Fruit fly (Drosophila melanogaster): ENCODE results near the gene sd.

The sd gene

DNA sequence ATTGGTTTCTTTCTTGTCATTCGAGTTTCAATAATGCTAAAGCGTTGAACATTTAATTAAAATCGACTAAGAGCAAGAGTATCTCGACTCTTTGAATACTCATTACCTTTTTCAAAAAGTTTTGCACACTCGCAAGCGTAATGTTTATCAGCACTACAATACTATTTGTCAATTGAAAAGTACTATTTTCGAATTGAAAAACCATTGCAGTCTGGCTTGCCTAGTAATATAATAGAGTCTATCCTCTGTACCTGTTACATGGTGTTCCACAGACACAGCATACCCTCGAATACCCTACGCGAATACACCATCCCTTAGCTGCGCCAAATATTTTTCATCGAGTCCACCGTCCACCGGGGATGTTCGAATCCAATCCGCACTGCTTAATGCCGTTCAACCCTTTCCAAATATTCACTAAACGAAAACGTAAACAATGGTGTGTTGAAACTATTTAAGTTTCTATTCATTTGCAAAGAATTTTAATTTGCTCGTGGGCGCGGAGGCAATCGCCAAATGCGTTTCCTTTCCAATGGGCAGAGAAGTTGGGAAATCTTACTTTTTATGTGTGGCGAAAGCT is 14.5 kb downstream of the sd start (continued):
- TF ChIP-seq CrebB (tag; optimal IDR thresholded peaks at IDR 0.05), result no peak
- no peak for TF ChIP-seq ab (GFP tag; optimal IDR thresholded peaks at IDR 0.05)
- no peak for TF ChIP-seq CG4820 (GFP tag; optimal IDR thresholded peaks at IDR 0.05)
- no peak for TF ChIP-seq BtbVII (GFP tag; optimal IDR thresholded peaks at IDR 0.05)
- no peak for TF ChIP-seq Hey (tag; optimal IDR thresholded peaks at IDR 0.05)
- TF ChIP-seq shn (GFP tag; optimal IDR thresholded peaks at IDR 0.05), result no peak
- TF ChIP-seq CG14710 (tag; optimal IDR thresholded peaks at IDR 0.05), result peak; percentile 38
- no peak for TF ChIP-seq pb (GFP tag; optimal IDR thresholded peaks at IDR 0.05)
- TF ChIP-seq CG17328 (GFP tag; IDR thresholded peaks at IDR 0.05), result peak; percentile 40; the same call in 1 of the 2 replicates
- no peak for TF ChIP-seq cad (GFP tag; optimal IDR thresholded peaks at IDR 0.05)
- TF ChIP-seq grn (GFP tag; optimal IDR thresholded peaks at IDR 0.05), result no peak
- TF ChIP-seq ro (GFP tag; IDR thresholded peaks at IDR 0.05), result no peak
- TF ChIP-seq Ssrp (tag; optimal IDR thresholded peaks at IDR 0.05), result peak; percentile 1
- TF ChIP-seq CG3407 (GFP tag; optimal IDR thresholded peaks at IDR 0.05), result no peak
- no peak for TF ChIP-seq CG3847 (GFP tag; IDR thresholded peaks at IDR 0.05)
- TF ChIP-seq oc (tag; optimal IDR thresholded peaks at IDR 0.05), result no peak
- no peak for TF ChIP-seq TFAM (GFP tag; optimal IDR thresholded peaks at IDR 0.05)
- no peak for TF ChIP-seq CG10654 (GFP tag; optimal IDR thresholded peaks at IDR 0.05)
- no peak for TF ChIP-seq Fer2 (tag; optimal IDR thresholded peaks at IDR 0.05)
- TF ChIP-seq dm (GFP tag; optimal IDR thresholded peaks at IDR 0.05), result no peak
- no peak for TF ChIP-seq disco-r (GFP tag; optimal IDR thresholded peaks at IDR 0.05)
- TF ChIP-seq CG8765 (GFP tag; IDR thresholded peaks at IDR 0.05), result no peak
- TF ChIP-seq corto (GFP tag; optimal IDR thresholded peaks at IDR 0.05), result no peak
- no peak for TF ChIP-seq zen (tag; optimal IDR thresholded peaks at IDR 0.05)
- TF ChIP-seq vfl (GFP tag; optimal IDR thresholded peaks at IDR 0.05), result no peak
- TF ChIP-seq CG15479 (GFP tag; optimal IDR thresholded peaks at IDR 0.05), result no peak
- no peak for TF ChIP-seq CG17802 (tag; optimal IDR thresholded peaks at IDR 0.05)
- no peak for TF ChIP-seq CG9437 (GFP tag; optimal IDR thresholded peaks at IDR 0.05)
- no peak for TF ChIP-seq CG9727 (GFP tag; optimal IDR thresholded peaks at IDR 0.05)
- TF ChIP-seq D19A (tag; optimal IDR thresholded peaks at IDR 0.05), result peak; percentile 39
- TF ChIP-seq Nf-YA (GFP tag; IDR thresholded peaks at IDR 0.05), result no peak
- TF ChIP-seq CG10979 (tag; optimal IDR thresholded peaks at IDR 0.05), result peak; percentile 45
- TF ChIP-seq HLH54F (GFP tag; optimal IDR thresholded peaks at IDR 0.05), result peak; percentile 1
- no peak for TF ChIP-seq Rx (GFP tag; IDR thresholded peaks at IDR 0.05)
- TF ChIP-seq MESR4 (GFP tag; optimal IDR thresholded peaks at IDR 0.05), result no peak
- TF ChIP-seq Meics (GFP tag; optimal IDR thresholded peaks at IDR 0.05), result no peak
- TF ChIP-seq MBD-R2 (GFP tag; IDR thresholded peaks at IDR 0.05), result no peak
- peak in 1 of 3 experiments; percentile 43 for TF ChIP-seq lola (GFP tag; optimal IDR thresholded peaks at IDR 0.05)
- no peak for TF ChIP-seq CG18764 (GFP tag; optimal IDR thresholded peaks at IDR 0.05)
- TF ChIP-seq CG31441 (GFP tag; IDR thresholded peaks at IDR 0.05), result no peak
- TF ChIP-seq vnd (GFP tag; IDR thresholded peaks at IDR 0.05; ENCODE audit: partially characterized antibody), result no peak
- TF ChIP-seq CG2116 (GFP tag; optimal IDR thresholded peaks at IDR 0.05), result no peak
- no peak for TF ChIP-seq CG6813 (GFP tag; optimal IDR thresholded peaks at IDR 0.05)
- no peak for TF ChIP-seq Gsc (GFP tag; IDR thresholded peaks at IDR 0.05)
- TF ChIP-seq bcd (GFP tag; optimal IDR thresholded peaks at IDR 0.05), result no peak
- no peak for TF ChIP-seq mam (GFP tag; optimal IDR thresholded peaks at IDR 0.05)
- no peak for TF ChIP-seq CG33557 (GFP tag; optimal IDR thresholded peaks at IDR 0.05)
- no peak for TF ChIP-seq CG15011 (GFP tag; optimal IDR thresholded peaks at IDR 0.05)
- TF ChIP-seq tup (GFP tag; optimal IDR thresholded peaks at IDR 0.05), result no peak
- TF ChIP-seq CG4328 (GFP tag; optimal IDR thresholded peaks at IDR 0.05), result no peak
- TF ChIP-seq PHDP (tag; optimal IDR thresholded peaks at IDR 0.05), result no peak
